Fruit fly (Drosophila melanogaster) ovary, adult (tissue): ENCODE results near the gene Rab14.

Source experiments
- CG17801 ChIP-seq: fragments of 200-800 bp; optimal IDR thresholded peaks from 2 replicates; lab custom pipeline; 2019; ENCODE audit warnings: missing biosample characterization, mild to moderate bottlenecking, missing genetic modification characterization, moderate library complexity; ENCODE audit not compliant: partially characterized antibody

Rab14 gene

DNA sequence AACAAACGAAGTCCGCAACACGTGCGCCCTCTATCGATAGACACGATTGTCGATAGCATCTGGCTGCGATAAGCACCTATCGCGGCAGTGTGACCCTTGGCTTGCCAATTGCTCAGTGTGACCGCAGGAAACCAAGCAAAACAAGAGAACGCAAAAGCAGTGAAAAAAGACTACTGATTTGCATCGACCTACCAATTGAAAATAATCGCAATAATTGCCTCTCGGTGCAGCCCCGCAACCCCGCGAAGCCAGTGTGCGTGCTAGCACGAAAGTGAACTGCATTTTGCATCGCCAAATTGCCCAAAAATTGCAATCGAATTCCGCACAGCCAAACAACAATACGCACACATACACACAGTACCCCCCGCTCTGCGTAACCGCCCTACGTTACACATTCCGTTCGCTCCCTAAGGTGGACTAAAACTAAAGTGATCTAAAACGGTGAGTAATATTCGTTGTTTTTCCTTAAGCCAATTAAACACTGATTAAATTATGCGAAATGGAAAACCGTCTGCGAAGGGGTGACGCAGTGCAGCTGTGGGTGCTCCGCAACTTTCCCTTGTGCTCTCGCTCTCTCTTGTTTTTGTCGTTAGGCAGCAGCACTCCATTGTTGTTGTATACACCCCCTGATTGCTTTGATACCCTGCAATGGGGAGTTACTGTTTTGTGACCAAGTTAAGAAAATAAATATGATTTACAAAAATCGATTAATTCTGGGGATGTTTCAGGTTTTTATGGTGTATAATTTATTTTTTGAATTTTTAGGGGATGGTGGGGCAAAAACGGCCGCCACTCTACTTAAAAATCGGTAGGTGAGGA, at the start of gene Rab14:
Gene Rab14, plus strand, starts transcription at position 113 of the 819 bp plus-strand sequence.
- peak; percentile 47 for TF ChIP-seq CG17801 (GFP tag; lab: Kevin White, UChicago)

DNA sequence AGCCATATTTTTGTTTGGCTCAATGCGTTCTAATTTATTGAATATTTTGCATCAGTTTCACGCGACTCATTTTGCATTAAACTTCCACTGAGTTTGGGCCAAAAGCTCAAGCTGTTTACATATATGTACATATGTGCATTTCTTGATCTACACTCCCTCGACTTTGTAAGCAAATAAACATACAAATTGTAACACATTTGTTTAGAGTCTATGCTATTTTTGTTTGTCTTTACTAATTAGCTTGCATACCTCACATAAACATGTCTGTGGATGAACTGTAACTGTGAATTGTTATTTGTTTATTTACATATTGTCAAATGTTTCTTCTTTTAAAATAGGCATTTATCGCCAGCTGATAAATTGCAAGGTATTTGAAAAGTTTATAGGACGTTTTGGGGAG, 47.4 kb upstream of the Rab14 start:
- no peak for TF ChIP-seq CG17801 (GFP tag; lab: Kevin White, UChicago)

DNA sequence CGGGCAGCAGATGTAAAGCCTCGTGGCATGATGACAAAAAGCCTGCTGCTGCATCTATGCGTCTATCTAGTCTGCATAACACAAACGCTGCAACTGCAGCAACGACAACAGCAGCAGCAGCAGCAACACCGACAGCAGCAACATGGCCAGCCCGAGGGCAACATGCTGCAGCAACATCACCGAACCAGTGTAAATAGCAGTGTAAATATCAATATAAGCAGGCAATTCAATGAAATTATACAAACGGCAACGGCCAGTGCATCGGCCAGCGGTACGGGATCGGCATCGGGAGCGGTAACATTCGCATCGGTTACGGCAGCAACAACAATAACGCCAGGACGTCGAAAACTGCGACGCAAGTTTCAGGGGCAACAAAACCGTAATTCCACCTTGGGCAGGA, 46.7 kb upstream of the Rab14 start:
- no peak for TF ChIP-seq CG17801 (GFP tag; lab: Kevin White, UChicago)

DNA sequence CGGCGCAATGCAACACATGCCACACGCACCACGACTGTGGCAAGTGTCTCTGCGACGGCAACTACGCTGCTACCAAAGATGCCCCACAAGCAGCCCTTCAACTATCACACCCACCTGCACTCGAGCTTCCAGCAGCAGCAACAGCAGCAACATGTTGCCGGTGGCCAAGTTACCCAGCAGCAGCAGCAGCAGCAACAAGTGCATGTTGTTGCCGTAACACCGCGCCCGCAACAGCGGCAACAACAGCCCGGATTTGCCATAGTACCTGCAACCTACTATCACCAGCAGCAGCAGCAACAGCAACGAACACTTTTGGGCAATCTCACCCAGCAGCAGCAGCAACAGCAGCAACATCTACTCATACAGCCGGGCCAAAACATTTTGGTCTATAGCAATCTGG, 46.3 kb upstream of the Rab14 start:
- no peak for TF ChIP-seq CG17801 (GFP tag; lab: Kevin White, UChicago)

DNA sequence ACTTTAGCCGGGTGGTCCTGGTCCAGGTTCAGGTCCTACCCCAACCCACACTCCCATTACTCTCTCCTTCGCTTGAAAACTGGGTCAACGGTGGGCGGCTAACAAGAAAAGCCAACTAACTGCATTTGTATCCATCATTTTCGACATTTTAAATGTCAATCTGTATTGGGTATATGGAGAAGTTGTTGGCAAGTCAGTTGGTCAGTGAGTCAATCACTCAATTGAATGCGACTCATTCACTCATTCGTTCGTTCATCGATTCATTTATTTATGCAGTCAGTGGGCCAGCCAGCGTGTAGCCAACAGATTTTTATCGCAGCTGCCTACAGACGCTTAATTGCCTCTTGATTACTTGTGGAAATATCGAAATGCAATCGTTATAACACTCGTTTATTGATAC, 38.2 kb upstream of the Rab14 start:
- TF ChIP-seq CG17801 (GFP tag; lab: Kevin White, UChicago), result no peak

DNA sequence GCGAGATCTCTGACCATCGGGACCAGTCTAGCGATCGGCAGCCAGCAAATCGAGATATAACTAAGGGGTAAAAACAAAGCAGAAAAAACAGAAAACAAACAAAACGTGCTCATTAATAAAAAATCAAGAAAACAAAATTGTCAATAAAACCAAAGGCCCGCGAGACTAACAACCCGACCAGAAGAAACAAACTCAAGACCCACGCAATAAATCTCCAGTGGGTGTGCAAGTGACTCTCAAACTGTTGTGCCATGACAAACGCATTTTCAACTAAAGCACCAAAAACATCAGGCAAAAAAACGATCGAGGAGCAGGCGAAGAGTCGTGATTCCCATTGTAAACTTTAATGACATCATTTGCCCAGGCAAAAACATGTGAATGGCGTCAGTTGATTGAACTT, 37.0 kb upstream of the Rab14 start:
- TF ChIP-seq CG17801 (GFP tag; lab: Kevin White, UChicago), result no peak

DNA sequence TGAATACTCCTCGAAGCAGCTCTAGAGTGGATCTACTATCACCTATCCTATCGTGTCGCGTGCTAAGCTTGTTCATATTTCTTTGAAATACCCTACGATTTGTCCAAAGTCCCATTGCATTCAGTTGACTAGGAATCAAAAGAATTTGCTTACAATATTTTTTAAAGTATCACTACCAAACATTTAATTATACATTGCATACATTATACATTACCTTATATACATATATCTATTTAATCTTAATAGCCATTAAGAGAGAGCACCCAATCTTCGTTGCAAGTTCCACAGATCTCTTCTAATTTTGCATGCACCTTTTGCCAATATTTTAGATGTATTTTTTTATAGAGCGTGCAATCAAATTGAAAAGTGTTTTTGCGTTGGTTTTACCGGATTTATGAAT, 36.3 kb upstream of the Rab14 start:
- no peak for TF ChIP-seq CG17801 (GFP tag; lab: Kevin White, UChicago)

DNA sequence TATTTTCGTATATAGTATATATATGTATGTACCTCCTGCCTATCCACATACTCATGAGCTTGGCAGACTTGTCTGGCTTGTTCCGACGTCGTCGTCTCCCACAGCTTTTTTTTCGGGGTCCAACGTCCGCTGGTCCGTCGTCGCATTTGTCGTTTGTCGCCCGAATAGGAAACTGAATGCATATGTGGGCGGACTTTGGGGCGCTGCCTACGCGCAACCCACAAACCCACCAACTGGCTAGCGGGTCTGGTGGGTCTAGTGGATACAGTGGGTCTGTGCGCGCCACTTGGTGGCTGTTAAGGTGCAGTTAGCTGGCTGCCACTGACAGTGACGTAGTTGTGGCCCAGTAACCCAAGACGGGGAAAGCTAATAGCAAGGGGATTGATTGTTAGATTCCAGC, 35.9 kb upstream of the Rab14 start:
- TF ChIP-seq CG17801 (GFP tag; lab: Kevin White, UChicago), result no peak

DNA sequence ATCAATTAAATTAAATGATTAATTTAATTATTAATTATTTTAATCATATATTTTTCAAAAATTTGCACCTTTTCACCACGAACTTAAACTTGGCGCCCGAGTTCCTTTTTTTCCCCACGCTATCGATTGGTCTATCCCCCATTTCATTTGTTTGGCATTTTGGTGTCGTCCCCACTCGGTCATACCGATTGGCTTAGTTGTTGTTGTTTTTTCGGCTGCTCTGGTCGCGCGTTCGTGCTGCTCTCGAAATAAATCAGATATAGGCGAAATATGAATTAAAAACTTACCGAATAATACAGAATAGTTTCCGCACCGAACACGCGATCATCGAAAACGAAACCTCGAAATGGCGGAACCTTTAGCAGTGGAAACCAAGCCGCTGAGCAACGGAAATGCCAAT, 21.0 kb upstream of the Rab14 start, which contains the start of gene CG33090:
Gene CG33090, plus strand, starts transcription at position 194 of the 400 bp plus-strand sequence.
- TF ChIP-seq CG17801 (GFP tag; lab: Kevin White, UChicago), result no peak

DNA sequence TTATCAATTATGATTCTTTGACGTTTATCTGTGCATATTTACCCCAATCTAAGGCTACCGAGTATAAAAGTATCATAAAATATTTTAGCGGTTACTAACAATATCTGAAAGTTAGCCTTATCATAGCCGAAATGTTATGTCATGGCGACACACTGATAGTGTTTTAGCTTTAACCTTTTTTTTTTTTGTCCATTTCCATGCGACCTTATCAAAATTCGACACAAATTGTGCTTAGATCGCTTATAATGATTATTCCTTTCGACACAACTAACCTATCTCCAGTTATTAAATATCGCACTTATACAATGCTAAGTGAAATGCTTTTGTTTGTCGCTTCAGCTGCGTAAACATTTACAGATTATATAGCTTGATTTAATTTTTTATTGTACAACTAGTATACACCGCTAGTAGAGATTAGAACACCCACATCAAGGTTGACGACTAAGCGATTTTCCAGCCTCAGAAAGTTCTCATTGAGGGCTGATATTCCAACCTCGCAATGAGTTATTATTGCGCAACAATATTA, 18.6 kb upstream of the Rab14 start:
- TF ChIP-seq CG17801 (GFP tag; lab: Kevin White, UChicago), result no peak

DNA sequence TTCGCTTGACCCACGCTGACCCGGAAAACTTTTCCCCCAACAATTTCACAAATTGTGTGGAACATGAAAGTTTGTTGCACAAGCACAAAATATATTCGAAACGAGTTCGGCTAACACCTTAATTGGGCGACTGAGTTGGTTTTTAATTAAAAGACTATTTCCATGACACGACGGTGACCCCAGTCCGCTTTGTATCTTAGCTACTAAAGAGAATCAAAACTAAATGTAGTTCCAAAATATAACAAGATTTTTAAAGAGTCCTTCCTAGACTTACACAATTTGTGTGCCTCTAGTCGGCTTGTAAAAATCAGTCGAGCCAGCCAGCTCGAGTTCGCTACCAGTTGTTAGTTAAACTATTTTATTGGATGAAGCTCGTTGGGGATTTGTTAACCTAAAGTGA, 17.0 kb upstream of the Rab14 start, which contains the start of gene CG15286:
Gene CG15286, plus strand, starts transcription at position 301 of the 400 bp plus-strand sequence.
- no peak for TF ChIP-seq CG17801 (GFP tag; lab: Kevin White, UChicago)

DNA sequence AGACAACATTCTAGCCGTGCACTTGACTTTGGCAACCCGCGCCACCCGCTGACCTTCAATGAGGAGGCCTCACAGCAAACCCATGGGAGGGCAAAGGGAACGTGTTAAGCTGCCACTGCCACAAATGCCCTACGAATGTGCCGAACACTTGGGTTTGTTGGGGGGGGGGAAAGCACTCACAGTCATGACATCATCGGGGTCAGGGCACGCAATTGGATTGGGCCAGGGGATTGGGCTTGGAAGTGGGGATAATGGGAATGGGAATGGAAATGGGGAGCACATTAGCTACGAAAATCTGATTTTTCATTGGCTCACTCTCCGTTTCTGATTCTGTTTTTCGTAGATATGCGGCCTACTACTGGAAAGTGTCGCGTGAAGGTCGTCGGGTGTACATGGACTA, 14.0 kb upstream of the Rab14 start:
- no peak for TF ChIP-seq CG17801 (GFP tag; lab: Kevin White, UChicago)

DNA sequence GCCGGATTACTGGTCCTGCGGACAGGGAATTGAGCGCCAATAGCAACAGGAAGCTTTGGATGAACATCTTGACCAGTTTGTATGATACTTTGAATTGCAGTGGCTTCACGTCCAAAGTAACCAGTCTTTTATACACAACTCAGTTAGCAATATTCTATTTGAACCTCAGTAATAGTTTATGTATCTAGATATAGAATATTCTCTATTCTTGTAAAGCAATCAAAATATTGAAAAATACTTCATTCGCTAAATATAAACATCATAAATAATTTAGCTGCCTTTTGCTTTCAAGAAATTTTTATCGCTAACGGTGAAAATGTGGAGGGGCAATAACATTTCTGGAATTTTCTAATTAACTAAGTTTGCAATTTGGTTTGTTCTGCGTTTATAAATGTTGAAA, 8.4 kb upstream of the Rab14 start, which contains the start of gene Send2:
Gene Send2, minus strand, starts transcription at position 101 of the 400 bp plus-strand sequence.
- no peak for TF ChIP-seq CG17801 (GFP tag; lab: Kevin White, UChicago)

DNA sequence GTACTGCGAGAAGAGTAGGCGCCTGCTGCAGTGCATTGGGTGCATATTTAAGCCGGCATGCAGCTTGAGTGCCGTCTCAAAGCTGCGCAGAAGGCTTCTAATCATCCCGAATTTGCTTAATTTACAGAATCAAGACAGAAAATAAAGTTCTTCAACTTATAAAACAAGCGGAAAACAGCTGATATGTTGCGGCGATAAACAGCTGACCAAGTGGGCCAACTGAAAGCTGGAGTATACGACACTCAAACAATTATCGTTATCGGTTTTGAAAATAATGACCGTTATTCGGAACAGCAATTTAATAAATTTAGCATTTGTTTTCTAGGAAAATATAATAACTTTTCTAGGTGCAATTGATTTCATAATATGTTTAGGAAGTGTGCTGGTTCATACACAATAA, 6.3 kb upstream of the Rab14 start, which contains the start of gene mTTF:
Gene mTTF, minus strand, starts transcription at position 189 of the 400 bp plus-strand sequence.
- TF ChIP-seq CG17801 (GFP tag; lab: Kevin White, UChicago), result peak; percentile 13

DNA sequence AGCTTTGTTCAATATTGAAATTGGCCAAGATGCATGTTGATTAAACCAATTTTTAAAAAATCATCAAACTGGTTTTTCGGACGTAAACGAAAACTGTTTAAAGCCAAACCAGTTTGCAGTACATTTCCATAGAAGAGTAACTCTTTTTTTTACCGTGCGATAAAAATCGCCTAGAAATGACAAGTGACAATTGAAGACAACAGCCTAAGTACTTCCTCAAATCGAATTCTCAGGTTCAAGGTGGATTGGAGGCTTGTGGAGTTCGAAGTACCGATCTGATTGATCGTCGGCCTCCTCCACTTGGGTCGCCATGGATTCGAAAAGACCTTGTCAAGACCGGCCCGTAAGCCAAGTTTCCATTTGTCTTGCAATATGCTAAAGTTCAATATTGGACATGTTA, 4.4 kb upstream of the Rab14 start:
- no peak for TF ChIP-seq CG17801 (GFP tag; lab: Kevin White, UChicago)
